Worm (Caenorhabditis elegans) whole organism, late embryonic: ENCODE results near the gene M03E7.2.

ENCODE experiments used
- C38D4.7 ChIP-seq: fragments of 200-800 bp; sonication (Bioruptor generic); optimal IDR thresholded peaks from 2 replicates; lab custom pipeline; 2018; ENCODE audit warnings: mild to moderate bottlenecking, missing genetic modification characterization, moderate library complexity, missing compliant biosample characterization
- F13H6.1 ChIP-seq: sonication (generic microtip); optimal IDR thresholded peaks from 2 replicates; lab custom pipeline; 2016; ENCODE audit warnings: missing genetic modification characterization, missing compliant biosample characterization
- K02D7.2 ChIP-seq: sonication (generic microtip); optimal IDR thresholded peaks from 2 replicates; lab custom pipeline; 2017; ENCODE audit warnings: mild to moderate bottlenecking, missing genetic modification characterization, missing compliant biosample characterization
- Y22D7AL.16 ChIP-seq: sonication (generic microtip); optimal IDR thresholded peaks from 2 replicates; lab custom pipeline; 2016; ENCODE audit warnings: missing genetic modification characterization, missing compliant biosample characterization
- ceh-18 ChIP-seq: sonication (generic microtip); optimal IDR thresholded peaks from 2 replicates; lab custom pipeline; 2016; ENCODE audit warnings: missing genetic modification characterization, missing compliant biosample characterization
- ceh-19 ChIP-seq: fragments of 200-800 bp; sonication (Bioruptor generic); optimal IDR thresholded peaks from 2 replicates; lab custom pipeline; 2018; ENCODE audit warnings: mild to moderate bottlenecking, missing genetic modification characterization, missing compliant biosample characterization
- ceh-2 ChIP-seq: sonication (generic microtip); optimal IDR thresholded peaks from 2 replicates; lab custom pipeline; 2016; ENCODE audit warnings: missing genotype, missing genetic modification characterization, missing compliant biosample characterization
- ceh-24 ChIP-seq: sonication (generic microtip); optimal IDR thresholded peaks from 2 replicates; lab custom pipeline; 2016; ENCODE audit warnings: mild to moderate bottlenecking, missing genetic modification characterization, missing compliant biosample characterization
- ceh-34 ChIP-seq: sonication (generic microtip); optimal IDR thresholded peaks from 2 replicates; lab custom pipeline; 2016; ENCODE audit warnings: mild to moderate bottlenecking, missing genetic modification characterization, missing compliant biosample characterization
- ceh-6 ChIP-seq: fragments of 200-800 bp; sonication (Bioruptor generic); optimal IDR thresholded peaks from 2 replicates; lab custom pipeline; 2018; ENCODE audit warnings: mild to moderate bottlenecking, missing genetic modification characterization, missing compliant biosample characterization
- ceh-9 ChIP-seq: sonication (generic microtip); optimal IDR thresholded peaks from 2 replicates; lab custom pipeline; 2016; ENCODE audit warnings: mild to moderate bottlenecking, missing genetic modification characterization, inconsistent platforms, missing compliant biosample characterization
- dve-1 ChIP-seq: sonication (generic microtip); optimal IDR thresholded peaks from 2 replicates; lab custom pipeline; 2017; ENCODE audit warnings: antibody characterized with exemption, mild to moderate bottlenecking, missing genetic modification characterization, missing compliant biosample characterization
- elt-4 ChIP-seq: sonication (generic microtip); optimal IDR thresholded peaks from 2 replicates; lab custom pipeline; 2016; ENCODE audit warnings: missing genetic modification characterization, missing compliant biosample characterization
- ets-4 ChIP-seq: sonication (generic microtip); optimal IDR thresholded peaks from 2 replicates; lab custom pipeline; 2016; ENCODE audit warnings: missing genetic modification characterization, missing compliant biosample characterization
- eyg-1 ChIP-seq: sonication (generic microtip); optimal IDR thresholded peaks from 2 replicates; lab custom pipeline; 2016; ENCODE audit warnings: missing genotype, missing genetic modification characterization, missing compliant biosample characterization
- fkh-10 ChIP-seq: fragments of 150-350 bp; optimal IDR thresholded peaks from 2 replicates; lab custom pipeline; 2014; ENCODE audit warnings: missing biosample characterization, missing genetic modification reagents, missing genetic modification characterization
- gmeb-2 ChIP-seq: sonication (generic microtip); optimal IDR thresholded peaks from 2 replicates; lab custom pipeline; 2016; ENCODE audit warnings: missing genetic modification characterization, inconsistent platforms, missing compliant biosample characterization
- hlh-15 ChIP-seq: sonication (generic microtip); optimal IDR thresholded peaks from 2 replicates; lab custom pipeline; 2016; ENCODE audit warnings: missing genetic modification characterization, missing compliant biosample characterization
- hlh-30 ChIP-seq: sonication (generic microtip); optimal IDR thresholded peaks from 2 replicates; lab custom pipeline; 2017; ENCODE audit warnings: antibody characterized with exemption, missing genetic modification characterization, missing compliant biosample characterization; ENCODE audit not compliant: insufficient read depth
- hlh-8 ChIP-seq: sonication (generic microtip); optimal IDR thresholded peaks from 2 replicates; lab custom pipeline; 2016; ENCODE audit warnings: missing genotype, missing genetic modification characterization, missing compliant biosample characterization
- lin-11 ChIP-seq: fragments of 200-800 bp; sonication (Bioruptor generic); optimal IDR thresholded peaks from 2 replicates; lab custom pipeline; 2018; ENCODE audit warnings: mild to moderate bottlenecking, missing genetic modification characterization, missing compliant biosample characterization
- mec-3 ChIP-seq: sonication (generic microtip); optimal IDR thresholded peaks from 2 replicates; lab custom pipeline; 2016; ENCODE audit warnings: borderline replicate concordance, missing genetic modification characterization, missing compliant biosample characterization
- nhr-11 ChIP-seq: fragments of 150-350 bp; optimal IDR thresholded peaks from 2 replicates; lab custom pipeline; 2014; ENCODE audit warnings: missing biosample characterization, missing genetic modification characterization
- odd-2 ChIP-seq: sonication (generic microtip); optimal IDR thresholded peaks from 2 replicates; lab custom pipeline; 2017; ENCODE audit warnings: antibody characterized with exemption, mild to moderate bottlenecking, missing genetic modification characterization, missing compliant biosample characterization
- pat-9 ChIP-seq: fragments of 200-800 bp; sonication (Bioruptor generic); optimal IDR thresholded peaks from 2 replicates; lab custom pipeline; 2018; ENCODE audit warnings: mild to moderate bottlenecking, missing genetic modification characterization, moderate library complexity, missing compliant biosample characterization
- pax-1 ChIP-seq: fragments of 150-350 bp; optimal IDR thresholded peaks from 2 replicates; lab custom pipeline; 2014; ENCODE audit warnings: missing biosample characterization, missing genetic modification characterization
- pha-2 ChIP-seq: sonication (generic microtip); optimal IDR thresholded peaks from 2 replicates; lab custom pipeline; 2017; ENCODE audit warnings: mild to moderate bottlenecking, missing genetic modification characterization, missing compliant biosample characterization
- sdc-2 ChIP-seq: sonication (generic microtip); optimal IDR thresholded peaks from 2 replicates; lab custom pipeline; 2016; ENCODE audit warnings: missing genotype, missing genetic modification characterization, missing compliant biosample characterization
- sox-2 ChIP-seq: fragments of 200-800 bp; sonication (Bioruptor generic); IDR thresholded peaks from 2 replicates; pipeline ENCODE4 v1.3.6; 2022; ENCODE audit warnings: missing genetic modification reagents, missing genetic modification characterization, missing compliant biosample characterization
- sox-4 ChIP-seq: sonication (generic microtip); optimal IDR thresholded peaks from 2 replicates; lab custom pipeline; 2017; ENCODE audit warnings: mild to moderate bottlenecking, missing genetic modification characterization, inconsistent platforms, missing compliant biosample characterization
- syd-9 ChIP-seq: sonication (generic microtip); optimal IDR thresholded peaks from 2 replicates; lab custom pipeline; 2016; ENCODE audit warnings: mild to moderate bottlenecking, missing genetic modification characterization, moderate library complexity, missing compliant biosample characterization
- tbx-7 ChIP-seq: sonication (generic microtip); optimal IDR thresholded peaks from 2 replicates; lab custom pipeline; 2016; ENCODE audit warnings: missing genotype, missing genetic modification characterization, missing compliant biosample characterization
- ttx-3 ChIP-seq: sonication (generic microtip); optimal IDR thresholded peaks from 2 replicates; lab custom pipeline; 2016; ENCODE audit warnings: missing genetic modification reagents, missing genetic modification characterization, missing compliant biosample characterization
- unc-86 ChIP-seq: sonication (generic microtip); optimal IDR thresholded peaks from 2 replicates; lab custom pipeline; 2016; ENCODE audit warnings: missing genetic modification characterization, missing compliant biosample characterization
- zip-5 ChIP-seq: sonication (generic microtip); optimal IDR thresholded peaks from 2 replicates; lab custom pipeline; 2016; ENCODE audit warnings: missing genetic modification characterization, missing compliant biosample characterization
- ztf-16 ChIP-seq: sonication (generic microtip); optimal IDR thresholded peaks from 2 replicates; lab custom pipeline; 2017; ENCODE audit warnings: missing genetic modification characterization, missing compliant biosample characterization

M03E7.2 gene

ce11 chrV:5592323-5592722 is 25.1 kb upstream of the M03E7.2 start, which contains the start of gene vps-37 (continued):
- TF ChIP-seq ceh-18 (no peak), Y22D7AL.16 (tag; lab: Kevin White, UChicago) (no peak), ceh-34 (peak; percentile 8), fkh-10 (GFP tag; lab: Kevin White, UChicago) (no peak), gmeb-2 (tag; lab: Kevin White, UChicago) (no peak), mec-3 (tag; lab: Kevin White, UChicago) (no peak), hlh-8 (tag; lab: Kevin White, UChicago) (no peak), zip-5 (tag; lab: Kevin White, UChicago) (peak; percentile 3), hlh-30 (tag; lab: Kevin White, UChicago) (no peak), dve-1 (tag; lab: Kevin White, UChicago) (no peak), pax-1 (tag; lab: Kevin White, UChicago) (peak; percentile 61), ceh-6 (GFP tag; lab: Kevin White, UChicago) (no peak), lin-11 (tag; lab: Kevin White, UChicago) (no peak), tbx-7 (tag; lab: Kevin White, UChicago) (no peak), ets-4 (tag; lab: Kevin White, UChicago) (no peak)

DNA sequence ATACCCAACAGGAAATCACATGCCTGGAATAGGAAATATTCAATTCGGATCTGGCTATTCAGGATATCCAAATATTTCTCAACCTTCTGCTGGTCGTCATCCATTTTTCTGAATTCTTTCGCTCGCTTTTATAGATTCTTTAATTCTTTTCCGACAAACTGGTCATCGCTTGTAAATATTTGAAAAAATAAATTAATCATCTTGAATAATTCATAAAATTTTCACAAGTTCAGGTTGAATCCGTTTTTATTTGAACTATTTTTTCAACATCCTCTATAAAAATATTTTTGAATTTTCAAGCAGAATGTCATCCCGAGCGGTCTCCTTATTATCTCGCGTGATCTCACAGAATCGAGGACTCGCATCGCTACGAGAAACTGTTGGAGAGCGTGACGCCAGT is 24.0 kb upstream of the M03E7.2 start, which contains the start of gene mrpl-48:
Gene mrpl-48, plus strand, starts transcription at position 301 of the 400 bp plus-strand sequence.
- TF ChIP-seq ztf-16 (tag; lab: Kevin White, UChicago) (no peak), C38D4.7 (GFP tag; lab: Kevin White, UChicago) (no peak), ceh-2 (tag; lab: Kevin White, UChicago) (no peak), K02D7.2 (tag; lab: Kevin White, UChicago) (no peak), unc-86 (tag; lab: Kevin White, UChicago) (no peak), lin-11 (tag; lab: Kevin White, UChicago) (no peak), ttx-3 (tag; lab: Kevin White, UChicago) (no peak), sdc-2 (tag; lab: Kevin White, UChicago) (no peak), hlh-8 (tag; lab: Kevin White, UChicago) (no peak), ceh-24 (tag; lab: Kevin White, UChicago) (no peak), odd-2 (tag; lab: Kevin White, UChicago) (no peak), syd-9 (tag; lab: Kevin White, UChicago) (no peak), zip-5 (tag; lab: Kevin White, UChicago) (no peak), fkh-10 (GFP tag; lab: Kevin White, UChicago) (no peak)

- no peak for TF ChIP-seq sox-4 (tag; lab: Kevin White, UChicago)
- TF ChIP-seq ceh-19 (GFP tag; lab: Kevin White, UChicago), result no peak
- no peak for TF ChIP-seq ttx-3 (tag; lab: Kevin White, UChicago)
These were observed 23.1 kb upstream of the M03E7.2 start, which contains the start of gene crn-2 for ce11 chrV:5594315-5594714. TSS of gene crn-2 (plus strand) at chrV:5594615.

DNA sequence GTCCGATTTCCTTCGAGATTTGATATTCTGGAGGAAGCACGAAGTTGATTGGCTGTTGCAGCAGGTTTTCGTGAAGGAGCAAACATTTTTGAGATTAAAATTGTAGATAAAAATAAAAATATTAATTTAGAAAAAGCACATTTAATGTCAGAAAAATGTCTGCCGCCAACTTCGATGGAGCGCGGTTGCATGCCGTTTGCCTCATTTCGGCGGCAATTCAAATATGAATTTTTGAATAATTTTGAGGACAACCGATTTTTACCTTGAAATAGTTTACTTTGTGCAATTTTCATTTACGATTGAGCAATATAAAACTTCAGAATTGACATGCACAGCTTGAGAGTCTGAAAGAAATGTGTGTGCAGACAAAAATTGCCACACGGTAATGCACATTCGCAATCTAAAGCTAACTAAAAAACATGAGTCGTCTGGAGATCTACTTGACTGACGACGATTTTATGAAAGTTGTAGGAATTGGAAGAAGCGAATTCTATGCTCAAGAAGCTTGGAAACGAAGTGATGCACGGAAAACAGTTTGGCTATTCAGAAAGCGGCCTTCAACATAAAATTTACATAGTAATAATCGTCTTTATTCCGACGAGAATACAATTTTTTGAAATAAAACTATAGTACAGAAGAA is 20.9 kb upstream of the M03E7.2 start, which contains the start of gene zhit-1:
Gene zhit-1, minus strand, starts transcription at position 161 of the 640 bp plus-strand sequence.
- TF ChIP-seq ztf-16 (tag; lab: Kevin White, UChicago) (no peak), elt-4 (tag; lab: Kevin White, UChicago) (no peak), eyg-1 (no peak), K02D7.2 (tag; lab: Kevin White, UChicago) (no peak), sox-2 (GFP tag; lab: Robert Waterston, UW) (no peak), hlh-15 (no peak), pha-2 (tag; lab: Kevin White, UChicago) (no peak), hlh-30 (tag; lab: Kevin White, UChicago) (no peak), ceh-6 (GFP tag; lab: Kevin White, UChicago) (no peak), fkh-10 (GFP tag; lab: Kevin White, UChicago) (no peak), nhr-11 (tag; lab: Kevin White, UChicago) (no peak), ceh-9 (tag; lab: Kevin White, UChicago) (no peak), F13H6.1 (tag; lab: Kevin White, UChicago) (no peak), pat-9 (tag; lab: Kevin White, UChicago) (no peak), sdc-2 (tag; lab: Kevin White, UChicago) (no peak)
